Fruit fly (Drosophila melanogaster): ENCODE measurements around the gene Cpr64Ad.

dm6 chr3L:4204239-4204638, 10.9 kb upstream of the Cpr64Ad start, which contains the start of gene CG15005:
- TF ChIP-seq Hr96 (GFP tag; optimal IDR thresholded peaks at IDR 0.05) = no peak
- TF ChIP-seq cnc (optimal IDR thresholded peaks at IDR 0.05) = no peak
- TF ChIP-seq Clk (GFP tag; optimal IDR thresholded peaks at IDR 0.05) = no peak
- TF ChIP-seq toe (GFP tag; optimal IDR thresholded peaks at IDR 0.05) = no peak
- TF ChIP-seq ovo (GFP tag; optimal IDR thresholded peaks at IDR 0.05) = no peak
- TF ChIP-seq pad (GFP tag; optimal IDR thresholded peaks at IDR 0.05) = no peak
- TF ChIP-seq CG5204 (GFP tag; optimal IDR thresholded peaks at IDR 0.05) = no peak
